Fruit fly (Drosophila melanogaster): ENCODE data around the gene CG17475.

CG17475 gene

dm6 chr3R:17126838-17127237 lies 3.4 kb downstream of the CG17475 start, which contains the start of the genes CG17477 and CG31269:
Gene CG17477 (minus strand): TSS chr3R:17126938.
Gene CG31269 (plus strand): TSS chr3R:17127126.
- TF ChIP-seq CG8301 (tag; optimal IDR thresholded peaks at IDR 0.05) (no peak), CG9948 (tag; optimal IDR thresholded peaks at IDR 0.05) (no peak), CG15710 (tag; optimal IDR thresholded peaks at IDR 0.05) (no peak), Ets98B (GFP tag; IDR thresholded peaks at IDR 0.05) (no peak), CG32121 (GFP tag; IDR thresholded peaks at IDR 0.05) (no peak), EcR (GFP tag; optimal IDR thresholded peaks at IDR 0.05) (no peak), CG8159 (tag; optimal IDR thresholded peaks at IDR 0.05) (no peak), Pif1A (GFP tag; optimal IDR thresholded peaks at IDR 0.05) (no peak), CG12605 (GFP tag; IDR thresholded peaks at IDR 0.05) (no peak)

dm6 chr3R:17125339-17126044 lies 4.7 kb downstream of the CG17475 start, which contains the start of gene cher:
Gene cher (minus strand): TSS chr3R:17125389.
- TF ChIP-seq gl (tag; optimal IDR thresholded peaks at IDR 0.05) (no peak), CG9948 (tag; optimal IDR thresholded peaks at IDR 0.05) (no peak), CG32121 (GFP tag; IDR thresholded peaks at IDR 0.05) (no peak), Snoo (tag; optimal IDR thresholded peaks at IDR 0.05) (no peak), CG8159 (tag; optimal IDR thresholded peaks at IDR 0.05) (no peak), CG4496 (GFP tag; IDR thresholded peaks at IDR 0.05) (no peak), fd96Ca (GFP tag; IDR thresholded peaks at IDR 0.05) (no peak), Ets98B (GFP tag; IDR thresholded peaks at IDR 0.05) (no peak), EcR (GFP tag; optimal IDR thresholded peaks at IDR 0.05) (no peak), CG12605 (GFP tag; IDR thresholded peaks at IDR 0.05) (no peak), CG34367 (tag; optimal IDR thresholded peaks at IDR 0.05) (no peak), CG13204 (GFP tag; optimal IDR thresholded peaks at IDR 0.05) (no peak), CG17806 (tag; optimal IDR thresholded peaks at IDR 0.05) (no peak), Pif1B (GFP tag; optimal IDR thresholded peaks at IDR 0.05) (no peak), rn (GFP tag; IDR thresholded peaks at IDR 0.05) (no peak), D1 (tag; optimal IDR thresholded peaks at IDR 0.05) (no peak), Pif1A (GFP tag; optimal IDR thresholded peaks at IDR 0.05) (no peak), CG10348 (GFP tag; IDR thresholded peaks at IDR 0.05) (no peak)

- TF ChIP-seq rn (GFP tag; IDR thresholded peaks at IDR 0.05) (no peak), gl (tag; optimal IDR thresholded peaks at IDR 0.05) (no peak), CG34367 (tag; optimal IDR thresholded peaks at IDR 0.05) (no peak), CG4496 (GFP tag; IDR thresholded peaks at IDR 0.05) (no peak), CG15710 (tag; optimal IDR thresholded peaks at IDR 0.05) (no peak), CG12605 (GFP tag; IDR thresholded peaks at IDR 0.05) (no peak)
These were observed 6.0 kb downstream of the CG17475 start, which contains the start of gene CG45079 for dm6 chr3R:17124177-17124576. Gene CG45079 (plus strand): TSS chr3R:17124477.

- no peak for TF ChIP-seq Pif1A (GFP tag; optimal IDR thresholded peaks at IDR 0.05)
- TF ChIP-seq CG17806 (tag; optimal IDR thresholded peaks at IDR 0.05), result no peak
- no peak for TF ChIP-seq Snoo (tag; optimal IDR thresholded peaks at IDR 0.05)
- TF ChIP-seq CG15710 (tag; optimal IDR thresholded peaks at IDR 0.05), result no peak
- no peak for TF ChIP-seq CG10348 (GFP tag; IDR thresholded peaks at IDR 0.05)
- no peak for TF ChIP-seq CG34367 (tag; optimal IDR thresholded peaks at IDR 0.05)
- TF ChIP-seq fd96Ca (GFP tag; IDR thresholded peaks at IDR 0.05), result 0 out of 3 replicates have a peak, but pooled peaks have one; percentile 7
- no peak for TF ChIP-seq D1 (tag; optimal IDR thresholded peaks at IDR 0.05)
- TF ChIP-seq CG14655 (GFP tag; optimal IDR thresholded peaks at IDR 0.05), result peak; percentile 36
- TF ChIP-seq rn (GFP tag; IDR thresholded peaks at IDR 0.05), result no peak
These were observed 7.3 kb downstream of the CG17475 start for dm6 chr3R:17122796-17123504.

dm6 chr3R:17121277-17121676 lies 8.9 kb downstream of the CG17475 start, which contains the start of gene CG42779:
Gene CG42779 (plus strand): TSS chr3R:17121577.
- no peak for TF ChIP-seq CG34367 (tag; optimal IDR thresholded peaks at IDR 0.05)
- TF ChIP-seq CG8159 (tag; optimal IDR thresholded peaks at IDR 0.05), result no peak

dm6 chr3R:17120165-17120564 lies 10.1 kb downstream of the CG17475 start, which contains the start of gene CG34278:
Gene CG34278 (plus strand): TSS chr3R:17120465.
- no peak for TF ChIP-seq CG17806 (tag; optimal IDR thresholded peaks at IDR 0.05)

dm6 chr3R:17118917-17119378 lies 11.3 kb downstream of the CG17475 start:
- TF ChIP-seq Pif1A (GFP tag; optimal IDR thresholded peaks at IDR 0.05) (peak; percentile 43), EcR (GFP tag; optimal IDR thresholded peaks at IDR 0.05) (peak; percentile 16), Snoo (tag; optimal IDR thresholded peaks at IDR 0.05) (no peak), CG12605 (GFP tag; IDR thresholded peaks at IDR 0.05) (peak; percentile 63), CG17806 (tag; optimal IDR thresholded peaks at IDR 0.05) (no peak), Pif1B (GFP tag; optimal IDR thresholded peaks at IDR 0.05) (peak; percentile 20), CG4496 (GFP tag; IDR thresholded peaks at IDR 0.05) (peak; percentile 47; the same call in 1 of the 3 replicates)
